Worm (Caenorhabditis elegans): ENCODE results near the gene nuo-5.

ce11 chrV:2740228-2740627 lies 41.5 kb downstream of the nuo-5 start, which contains the start of gene srg-61:
- no peak for TF ChIP-seq blmp-1 (tag; optimal IDR thresholded peaks at IDR 0.05)
- TF ChIP-seq hlh-1 (tag; optimal IDR thresholded peaks at IDR 0.05): no peak
- TF ChIP-seq lsy-2 (tag; optimal IDR thresholded peaks at IDR 0.05): no peak
